Worm (Caenorhabditis elegans): ENCODE data around the gene F45D11.5.
"Not testable (repeated sequence)": the region's sequence is repeated elsewhere in the genome, so short reads cannot be mapped to it uniquely, and the experiment has no call there.

DNA sequence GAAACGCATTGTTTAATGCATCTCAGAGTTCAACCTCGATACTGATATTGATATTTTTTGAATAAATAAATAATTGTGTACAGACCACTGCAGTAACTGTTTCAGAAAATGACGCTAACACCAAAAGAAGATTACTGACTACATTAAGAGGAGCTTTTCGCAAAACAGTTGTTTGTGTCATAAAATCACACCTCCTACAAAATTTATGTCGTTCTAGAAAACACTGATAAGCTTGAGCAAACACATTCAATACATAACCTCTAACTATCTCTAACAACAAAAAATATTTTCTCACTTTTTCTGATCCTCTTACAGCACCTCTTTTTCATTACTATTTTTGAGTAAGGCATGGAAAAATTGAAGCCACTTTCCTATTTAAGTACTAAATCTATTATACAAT lies 46.9 kb upstream of the F45D11.5 start, which contains the start of gene fbxc-7:
- not testable (repeated sequence) for TF ChIP-seq flt-1 (GFP tag; IDR thresholded peaks at IDR 0.05); tbx-37 (GFP tag; conservative IDR thresholded peaks at IDR 0.05); ama-1 (optimal IDR thresholded peaks at IDR 0.05); ets-7 (tag; optimal IDR thresholded peaks at IDR 0.05); hnd-1 (tag; optimal IDR thresholded peaks at IDR 0.05); sea-1 (GFP tag; conservative IDR thresholded peaks at IDR 0.05); scrt-1 (GFP tag; IDR thresholded peaks at IDR 0.05); hmg-4 (GFP tag; optimal IDR thresholded peaks at IDR 0.05); hmbx-1 (tag; optimal IDR thresholded peaks at IDR 0.05); tbx-11 (GFP tag; IDR thresholded peaks at IDR 0.05); B0310.2 (tag; optimal IDR thresholded peaks at IDR 0.05); tra-4 (tag; optimal IDR thresholded peaks at IDR 0.05); aly-1 (tag; optimal IDR thresholded peaks at IDR 0.05); ceh-13 (GFP tag; optimal IDR thresholded peaks at IDR 0.05)
